Fruit fly (Drosophila melanogaster): ENCODE measurements around the gene CG14422.

The CG14422 gene

DNA sequence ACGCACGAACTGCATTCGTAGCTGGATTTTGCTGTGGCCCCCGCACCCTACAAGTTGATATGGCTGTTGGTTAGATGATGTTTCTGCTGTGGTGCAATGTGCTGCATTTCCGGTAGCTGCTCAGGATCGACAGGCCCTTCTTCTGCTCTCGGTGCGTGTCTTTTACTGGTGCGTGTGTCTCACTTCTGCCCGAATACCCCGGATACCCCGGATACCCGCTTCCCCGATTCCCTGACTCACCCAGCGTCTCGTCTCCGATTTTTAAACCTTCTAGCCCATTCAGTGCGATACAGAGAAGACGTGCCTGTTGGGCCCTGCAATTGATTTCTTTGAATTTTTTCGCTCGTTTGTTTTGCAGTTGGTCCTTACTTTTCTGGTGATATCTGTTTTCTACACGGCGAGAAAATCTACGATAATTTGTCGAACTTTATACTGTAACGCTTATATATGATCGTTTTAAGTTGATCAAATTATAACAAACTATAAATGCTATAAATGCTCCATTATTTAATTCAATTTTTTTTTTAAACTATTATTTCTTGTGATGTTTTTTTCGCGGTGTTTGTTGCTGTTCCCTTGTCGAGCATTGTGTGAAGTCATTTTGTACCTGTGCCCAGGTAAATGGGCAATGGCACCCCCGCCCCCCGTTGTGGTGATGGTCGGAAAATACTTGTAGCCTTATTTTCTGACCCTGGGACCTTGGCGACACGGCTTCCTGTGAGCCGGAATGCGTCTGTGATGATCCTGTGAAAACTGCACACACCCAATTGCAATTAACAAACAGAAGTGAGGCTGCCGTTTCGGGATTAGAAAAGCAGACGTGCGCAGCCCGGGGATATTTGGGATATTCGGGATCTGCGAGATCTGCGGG, 42.0 kb downstream of the CG14422 start (continued):
- TF ChIP-seq CG12071 (GFP tag; optimal IDR thresholded peaks at IDR 0.05), result no peak
- no peak for TF ChIP-seq MBD-R2 (GFP tag; IDR thresholded peaks at IDR 0.05)
- TF ChIP-seq cg (GFP tag; optimal IDR thresholded peaks at IDR 0.05), result no peak
- peak; percentile 84 for TF ChIP-seq CG17829 (tag; optimal IDR thresholded peaks at IDR 0.05)
- TF ChIP-seq CG12219 (GFP tag; optimal IDR thresholded peaks at IDR 0.05), result no peak
- no peak for TF ChIP-seq dysf (GFP tag; IDR thresholded peaks at IDR 0.05)
- no peak for TF ChIP-seq HLH54F (GFP tag; optimal IDR thresholded peaks at IDR 0.05)
- TF ChIP-seq insv (GFP tag; optimal IDR thresholded peaks at IDR 0.05), result no peak
- peak; percentile 72 for TF ChIP-seq CG10959 (GFP tag; IDR thresholded peaks at IDR 0.05)
- TF ChIP-seq CG15269 (tag; optimal IDR thresholded peaks at IDR 0.05), result no peak
- TF ChIP-seq da (GFP tag; optimal IDR thresholded peaks at IDR 0.05), result no peak
- no peak for TF ChIP-seq NFAT (GFP tag; IDR thresholded peaks at IDR 0.05)
- TF ChIP-seq CG9932 (GFP tag; IDR thresholded peaks at IDR 0.05), result no peak
- TF ChIP-seq CG14667 (GFP tag; IDR thresholded peaks at IDR 0.05), result no peak
- peak; percentile 53 for TF ChIP-seq pum (GFP tag; optimal IDR thresholded peaks at IDR 0.05)
- no peak for TF ChIP-seq CG17359 (tag; optimal IDR thresholded peaks at IDR 0.05)
- no peak for TF ChIP-seq CG3281 (GFP tag; optimal IDR thresholded peaks at IDR 0.05)
- no peak for TF ChIP-seq CG14014 (GFP tag; IDR thresholded peaks at IDR 0.05)
- no peak for TF ChIP-seq CG6683 (GFP tag; optimal IDR thresholded peaks at IDR 0.05)
- no peak for TF ChIP-seq Fer3 (tag; optimal IDR thresholded peaks at IDR 0.05)
- peak; percentile 92 for TF ChIP-seq dmrt11E (tag; optimal IDR thresholded peaks at IDR 0.05)
- no peak for TF ChIP-seq tio (GFP tag; optimal IDR thresholded peaks at IDR 0.05)
- no peak for TF ChIP-seq Hey (tag; optimal IDR thresholded peaks at IDR 0.05)
- TF ChIP-seq unpg (GFP tag; optimal IDR thresholded peaks at IDR 0.05), result peak; percentile 32
- no peak for TF ChIP-seq CG11504 (tag; optimal IDR thresholded peaks at IDR 0.05)
- no peak for TF ChIP-seq CG10654 (GFP tag; optimal IDR thresholded peaks at IDR 0.05)
- TF ChIP-seq Lhr (GFP tag; optimal IDR thresholded peaks at IDR 0.05), result no peak
- peak; percentile 44 for TF ChIP-seq CG1233 (GFP tag; optimal IDR thresholded peaks at IDR 0.05)
- TF ChIP-seq bab2 (GFP tag; optimal IDR thresholded peaks at IDR 0.05), result peak; percentile 30
- TF ChIP-seq wor (GFP tag; IDR thresholded peaks at IDR 0.05), result no peak
- TF ChIP-seq al (GFP tag; IDR thresholded peaks at IDR 0.05), result no peak
- no peak for TF ChIP-seq Trl (optimal IDR thresholded peaks at IDR 0.05)
- TF ChIP-seq Trl (GFP tag; optimal IDR thresholded peaks at IDR 0.05), result peak; percentile 61
- peak; percentile 7 for TF ChIP-seq Med (GFP tag)
- no peak for TF ChIP-seq gro (GFP tag; optimal IDR thresholded peaks at IDR 0.05)
- TF ChIP-seq CG3838 (GFP tag; optimal IDR thresholded peaks at IDR 0.05), result no peak
- peak in 1 of 2 experiments; percentile 33 for TF ChIP-seq Hr51 (GFP tag; optimal IDR thresholded peaks at IDR 0.05)
- TF ChIP-seq Rx (GFP tag; IDR thresholded peaks at IDR 0.05), result no peak
- peak; percentile 60 for TF ChIP-seq CG10209 (GFP tag; optimal IDR thresholded peaks at IDR 0.05)
- peak in 1 of 2 experiments; percentile 96 for TF ChIP-seq tll (GFP tag; optimal IDR thresholded peaks at IDR 0.05)

DNA sequence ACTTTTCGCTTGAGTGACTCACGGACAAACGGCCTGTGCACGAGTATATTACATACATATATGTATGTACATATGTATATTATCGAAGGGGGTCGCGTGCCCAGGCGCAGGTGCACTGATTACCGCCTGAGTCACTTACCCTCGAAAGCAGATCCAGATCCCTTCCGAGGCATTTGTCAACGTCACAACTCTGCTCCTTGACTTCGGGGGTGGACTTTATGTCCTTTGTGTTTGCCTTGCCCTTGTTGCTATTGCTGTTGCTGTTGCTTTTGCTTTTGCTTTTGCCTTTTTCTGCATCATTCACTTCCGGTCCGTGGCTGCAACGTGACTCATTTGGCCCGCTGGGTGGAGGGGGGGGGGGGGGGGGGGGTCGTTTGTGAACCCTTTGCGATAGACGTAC, 44.1 kb downstream of the CG14422 start:
- TF ChIP-seq crol (GFP tag; IDR thresholded peaks at IDR 0.05), result 0 out of 2 replicates have a peak, but pooled peaks have one; percentile 8
- peak; percentile 78 for TF ChIP-seq pros (GFP tag; optimal IDR thresholded peaks at IDR 0.05)
- peak in 1 of 2 experiments; percentile 49 for TF ChIP-seq tll (GFP tag; optimal IDR thresholded peaks at IDR 0.05)
- no peak for TF ChIP-seq Camta (GFP tag; optimal IDR thresholded peaks at IDR 0.05)
- peak; percentile 52 for TF ChIP-seq Kr (GFP tag; optimal IDR thresholded peaks at IDR 0.05)

Data from whole organism, embryonic.